Fruit fly (Drosophila melanogaster) whole organism, embryonic: ENCODE data around the gene EMC10.

Source experiments
- B-H1 ChIP-seq: fragments of 200-800 bp; sonication (Bioruptor generic); IDR thresholded peaks from 3 replicates; pipeline ENCODE4 v1.3.6; 2022; ENCODE audit warnings: missing biosample characterization, missing genetic modification characterization
- BEAF-32 ChIP-seq: fragments of 200-800 bp; sonication (Bioruptor generic); optimal IDR thresholded peaks from 3 replicates; lab custom pipeline; 2017; ENCODE audit warnings: missing biosample characterization, missing genetic modification characterization, mild to moderate bottlenecking, moderate library complexity, missing genetic modification reagents
- CG10565 ChIP-seq: fragments of 200-800 bp; sonication (Bioruptor generic); optimal IDR thresholded peaks from 3 replicates; lab custom pipeline; 2016; ENCODE audit warnings: missing biosample characterization, mild to moderate bottlenecking, missing genetic modification characterization
- CG11560 ChIP-seq: fragments of 200-800 bp; sonication (Bioruptor generic); IDR thresholded peaks from 3 replicates; pipeline ENCODE4 v1.3.6; 2022; ENCODE audit warnings: missing biosample characterization, missing genetic modification characterization
- CG12071 ChIP-seq: fragments of 200-800 bp; sonication (Bioruptor generic); optimal IDR thresholded peaks from 3 replicates; lab custom pipeline; 2018; ENCODE audit warnings: missing biosample characterization, mild to moderate bottlenecking, missing genetic modification characterization
- CG12391 ChIP-seq: fragments of 200-800 bp; sonication (Bioruptor generic); optimal IDR thresholded peaks from 3 replicates; lab custom pipeline; 2018; ENCODE audit warnings: missing biosample characterization, mild to moderate bottlenecking, missing genetic modification characterization, moderate library complexity
- CG12769 ChIP-seq: fragments of 200-800 bp; sonication (Bioruptor generic); optimal IDR thresholded peaks from 2 replicates; lab custom pipeline; 2019; ENCODE audit warnings: missing biosample characterization, mild to moderate bottlenecking, missing genetic modification characterization, moderate library complexity
- CG12942 ChIP-seq: fragments of 200-800 bp; sonication (Bioruptor generic); optimal IDR thresholded peaks from 3 replicates; lab custom pipeline; 2016; ENCODE audit warnings: missing biosample characterization, missing genetic modification characterization
- CG13287 ChIP-seq: fragments of 200-800 bp; sonication (Bioruptor generic); IDR thresholded peaks from 2 replicates; pipeline ENCODE4 v1.3.6; 2022; ENCODE audit warnings: missing biosample characterization, missing genetic modification characterization; ENCODE audit not compliant: partially characterized antibody
- CG13624 ChIP-seq: fragments of 200-800 bp; sonication (Bioruptor generic); optimal IDR thresholded peaks from 2 replicates; lab custom pipeline; 2016; ENCODE audit warnings: missing biosample characterization, missing genetic modification characterization
- CG14014 ChIP-seq: fragments of 200-800 bp; sonication (Bioruptor generic); IDR thresholded peaks from 2 replicates; pipeline ENCODE4 v1.3.6; 2022; ENCODE audit warnings: missing biosample characterization, missing genetic modification characterization
- CG14710 ChIP-seq: fragments of 200-800 bp; sonication (Bioruptor generic); optimal IDR thresholded peaks from 3 replicates; lab custom pipeline; 2019; ENCODE audit warnings: missing biosample characterization, mild to moderate bottlenecking, missing genetic modification characterization, moderate library complexity
- CG17568 ChIP-seq: fragments of 200-800 bp; sonication (Bioruptor generic); optimal IDR thresholded peaks from 2 replicates; lab custom pipeline; 2018; ENCODE audit warnings: missing biosample characterization, mild to moderate bottlenecking, missing genetic modification characterization, moderate library complexity
- CG18619 ChIP-seq: fragments of 200-800 bp; sonication (Bioruptor generic); optimal IDR thresholded peaks from 3 replicates; lab custom pipeline; 2017; ENCODE audit warnings: missing biosample characterization, mild to moderate bottlenecking, missing genetic modification characterization
- CG2678 ChIP-seq: fragments of 200-800 bp; sonication (Bioruptor generic); optimal IDR thresholded peaks from 3 replicates; lab custom pipeline; 2019; ENCODE audit warnings: missing biosample characterization, mild to moderate bottlenecking, missing genetic modification characterization, moderate library complexity
- CG30020 ChIP-seq: fragments of 200-800 bp; optimal IDR thresholded peaks from 2 replicates; lab custom pipeline; 2019; ENCODE audit warnings: missing biosample characterization, mild to moderate bottlenecking, missing genetic modification characterization, moderate library complexity
- CG5180 ChIP-seq: fragments of 200-800 bp; sonication (Bioruptor generic); optimal IDR thresholded peaks from 3 replicates; lab custom pipeline; 2017; ENCODE audit warnings: missing biosample characterization, missing genetic modification characterization, mild to moderate bottlenecking, moderate library complexity, missing genetic modification reagents
- CG7271 ChIP-seq: fragments of 200-800 bp; sonication (Bioruptor generic); optimal IDR thresholded peaks from 2 replicates; lab custom pipeline; 2018; ENCODE audit warnings: missing biosample characterization, mild to moderate bottlenecking, missing genetic modification characterization, moderate library complexity
- CG7928 ChIP-seq: fragments of 200-800 bp; sonication (Bioruptor generic); optimal IDR thresholded peaks from 2 replicates; lab custom pipeline; 2017; ENCODE audit warnings: missing biosample characterization, mild to moderate bottlenecking, missing genetic modification characterization
- CG8290 ChIP-seq, 3 experiments: fragments of 200-800 bp; sonication (Bioruptor generic); optimal IDR thresholded peaks; 2 replicates each; lab custom pipeline; 2016 to 2019; ENCODE audit warnings: missing biosample characterization in 3 of 3, missing genetic modification characterization in 3 of 3, mild to moderate bottlenecking in 2 of 3, moderate library complexity in 1 of 3
- CG9215 ChIP-seq: fragments of 200-800 bp; sonication (Bioruptor generic); IDR thresholded peaks from 2 replicates; pipeline ENCODE4 v1.3.6; 2022; ENCODE audit warnings: missing biosample characterization, missing genetic modification characterization
- Chrac-16 ChIP-seq: fragments of 200-800 bp; sonication (Bioruptor generic); optimal IDR thresholded peaks from 3 replicates; lab custom pipeline; 2016; ENCODE audit warnings: missing biosample characterization, missing genetic modification characterization
- Dp ChIP-seq: fragments of 200-800 bp; sonication (Bioruptor generic); optimal IDR thresholded peaks from 2 replicates; lab custom pipeline; 2018; ENCODE audit warnings: missing biosample characterization, mild to moderate bottlenecking, missing genetic modification characterization, moderate library complexity
- E2f2 ChIP-seq: fragments of 200-800 bp; sonication (Bioruptor generic); IDR thresholded peaks from 2 replicates; pipeline ENCODE4 v1.3.6; 2022; ENCODE audit warnings: missing biosample characterization, missing genetic modification characterization
- Ets65A ChIP-seq: fragments of 200-800 bp; sonication (Bioruptor generic); peaks from one replicate; lab custom pipeline; 2016; ENCODE audit warnings: missing biosample characterization, missing genetic modification characterization
- HLH4C ChIP-seq: fragments of 200-800 bp; sonication (Bioruptor generic); IDR thresholded peaks from 3 replicates; pipeline ENCODE4 v1.3.6; 2022; ENCODE audit warnings: missing biosample characterization, missing genetic modification characterization; ENCODE audit not compliant: partially characterized antibody
- Mrtf ChIP-seq: fragments of 200-800 bp; sonication (Bioruptor generic); IDR thresholded peaks from 3 replicates; pipeline ENCODE4 v1.3.6; 2022; ENCODE audit warnings: missing biosample characterization, missing genetic modification characterization
- Opbp ChIP-seq: fragments of 200-800 bp; sonication (Bioruptor generic); IDR thresholded peaks from 3 replicates; pipeline ENCODE4 v1.3.6; 2022; ENCODE audit warnings: missing biosample characterization, missing genetic modification characterization; ENCODE audit not compliant: partially characterized antibody
- PHDP ChIP-seq: fragments of 200-800 bp; sonication (Bioruptor generic); optimal IDR thresholded peaks from 3 replicates; lab custom pipeline; 2018; ENCODE audit warnings: missing biosample characterization, mild to moderate bottlenecking, missing genetic modification characterization, moderate library complexity
- Pdp1 ChIP-seq, 2 experiments: fragments of 200-800 bp; sonication (Bioruptor generic); optimal IDR thresholded peaks; 3 replicates each; lab custom pipeline; 2016; ENCODE audit warnings: missing biosample characterization in 2 of 2, missing genetic modification characterization in 2 of 2, mild to moderate bottlenecking in 1 of 2, moderate library complexity in 1 of 2
- ab ChIP-seq: fragments of 200-800 bp; sonication (Bioruptor generic); optimal IDR thresholded peaks from 2 replicates; lab custom pipeline; 2016; ENCODE audit warnings: missing biosample characterization, missing genetic modification characterization
- ash1 ChIP-seq: fragments of 200-800 bp; sonication (Bioruptor generic); optimal IDR thresholded peaks from 2 replicates; lab custom pipeline; 2018; ENCODE audit warnings: missing biosample characterization, mild to moderate bottlenecking, missing genetic modification characterization
- bsh ChIP-seq, 2 experiments: fragments of 200-800 bp; sonication (Bioruptor generic); optimal IDR thresholded peaks; 2 replicates each; lab custom pipeline; 2017 to 2018; ENCODE audit warnings: mild to moderate bottlenecking in 2 of 2, missing biosample characterization in 2 of 2, missing genetic modification characterization in 2 of 2, moderate library complexity in 1 of 2
- crp ChIP-seq, 2 experiments: fragments of 200-800 bp; sonication (Bioruptor generic); optimal IDR thresholded peaks; 2 replicates in 1 of 2; 3 replicates in 1 of 2; lab custom pipeline; 2017; ENCODE audit warnings: missing biosample characterization in 2 of 2, missing genetic modification characterization in 2 of 2, mild to moderate bottlenecking in 1 of 2, moderate library complexity in 1 of 2
- ems ChIP-seq: fragments of 200-800 bp; sonication (Bioruptor generic); optimal IDR thresholded peaks from 3 replicates; lab custom pipeline; 2016; ENCODE audit warnings: missing biosample characterization, missing genetic modification characterization
- eve ChIP-seq, 2 experiments: fragments of >200 bp; optimal IDR thresholded peaks; 2 replicates each; lab custom pipeline; 2017; ENCODE audit warnings: missing biosample characterization in 2 of 2, missing genetic modification characterization in 2 of 2
- gfzf ChIP-seq: fragments of 200-800 bp; sonication (Bioruptor generic); optimal IDR thresholded peaks from 2 replicates; lab custom pipeline; 2016; ENCODE audit warnings: missing biosample characterization, mild to moderate bottlenecking, missing genetic modification characterization, moderate library complexity
- ham ChIP-seq: fragments of 200-800 bp; sonication (Bioruptor generic); IDR thresholded peaks from 2 replicates; pipeline ENCODE4 v1.3.6; 2022; ENCODE audit warnings: missing biosample characterization, missing genetic modification characterization
- hbn ChIP-seq: fragments of 200-800 bp; sonication (Bioruptor generic); IDR thresholded peaks from 2 replicates; pipeline ENCODE4 v1.3.6; 2022; ENCODE audit warnings: missing biosample characterization, missing genetic modification characterization; ENCODE audit not compliant: partially characterized antibody
- jumu ChIP-seq: fragments of 200-800 bp; sonication (Bioruptor generic); optimal IDR thresholded peaks from 3 replicates; lab custom pipeline; 2016; ENCODE audit warnings: missing biosample characterization, missing genetic modification characterization
- maf-S ChIP-seq: fragments of 200-800 bp; sonication (Bioruptor generic); optimal IDR thresholded peaks from 2 replicates; lab custom pipeline; 2016; ENCODE audit warnings: missing biosample characterization, missing genetic modification characterization
- nom ChIP-seq: fragments of 200-800 bp; sonication (Bioruptor generic); optimal IDR thresholded peaks from 2 replicates; lab custom pipeline; 2017; ENCODE audit warnings: missing biosample characterization, missing genetic modification characterization, mild to moderate bottlenecking, moderate library complexity, missing genetic modification reagents
- oc ChIP-seq: fragments of 200-800 bp; sonication (Bioruptor generic); optimal IDR thresholded peaks from 2 replicates; lab custom pipeline; 2018; ENCODE audit warnings: missing biosample characterization, mild to moderate bottlenecking, missing genetic modification characterization, moderate library complexity
- p53 ChIP-seq: fragments of 200-800 bp; sonication (Bioruptor generic); optimal IDR thresholded peaks from 2 replicates; lab custom pipeline; 2016; ENCODE audit warnings: missing biosample characterization, missing genetic modification characterization
- phol ChIP-seq: fragments of 200-800 bp; sonication (Bioruptor generic); optimal IDR thresholded peaks from 3 replicates; lab custom pipeline; 2018; ENCODE audit warnings: missing biosample characterization, mild to moderate bottlenecking, missing genetic modification characterization, moderate library complexity
- pzg ChIP-seq: fragments of 200-800 bp; sonication (Bioruptor generic); optimal IDR thresholded peaks from 3 replicates; lab custom pipeline; 2018; ENCODE audit warnings: missing biosample characterization, mild to moderate bottlenecking, missing genetic modification characterization, moderate library complexity
- sima ChIP-seq: fragments of 200-800 bp; sonication (Bioruptor generic); optimal IDR thresholded peaks from 2 replicates; lab custom pipeline; 2016; ENCODE audit warnings: missing biosample characterization, missing genetic modification characterization
- stwl ChIP-seq: fragments of 200-800 bp; sonication (Bioruptor generic); optimal IDR thresholded peaks from 3 replicates; lab custom pipeline; 2018; ENCODE audit warnings: missing biosample characterization, mild to moderate bottlenecking, missing genetic modification characterization, moderate library complexity

EMC10 gene

dm6 chr3L:21573831-21574230 is at the start of gene EMC10:
Gene EMC10 (plus strand): TSS chr3L:21574131.
- TF ChIP-seq CG9215 (GFP tag; lab: Robert Waterston, UW): no peak
- TF ChIP-seq CG12769 (tag; lab: Kevin White, UChicago): no peak
- TF ChIP-seq Ets65A (GFP tag; lab: Kevin White, UChicago): no peak
- no peak for TF ChIP-seq p53
- TF ChIP-seq oc (tag; lab: Kevin White, UChicago): no peak
- TF ChIP-seq hbn (GFP tag; lab: Robert Waterston, UW): no peak
- no peak for TF ChIP-seq B-H1
- TF ChIP-seq HLH4C (GFP tag; lab: Robert Waterston, UW): no peak
- no peak for TF ChIP-seq CG17568 (GFP tag; lab: Kevin White, UChicago)
- TF ChIP-seq ham: no peak

- TF ChIP-seq maf-S (GFP tag; lab: Kevin White, UChicago): no peak
- TF ChIP-seq CG11560 (tag; lab: Robert Waterston, UW): no peak
- peak; percentile 30 for TF ChIP-seq Dp (GFP tag; lab: Kevin White, UChicago)
- TF ChIP-seq CG30020 (tag; lab: Kevin White, UChicago): peak; percentile 48
- no peak for TF ChIP-seq CG8290 (GFP tag; optimal IDR thresholded peaks at IDR 0.05; lab: Kevin White, UChicago)
- TF ChIP-seq CG8290 (tag; optimal IDR thresholded peaks at IDR 0.05; lab: Kevin White, UChicago): no peak
- no peak for TF ChIP-seq CG10565 (GFP tag; lab: Kevin White, UChicago)
- TF ChIP-seq CG2678 (tag; lab: Kevin White, UChicago): no peak
- TF ChIP-seq CG14710 (tag; lab: Kevin White, UChicago): peak; percentile 7
- TF ChIP-seq CG13287 (GFP tag; lab: Robert Waterston, UW): peak; percentile 19; the same call in 1 of the 2 replicates
- TF ChIP-seq CG13624: no peak
- peak; percentile 22 for TF ChIP-seq phol (tag; lab: Kevin White, UChicago)
- peak; percentile 81 for TF ChIP-seq gfzf (GFP tag; lab: Kevin White, UChicago)
- TF ChIP-seq pzg (GFP tag; lab: Kevin White, UChicago): peak; percentile 44
- peak; percentile 19 to 83 for TF ChIP-seq crp (GFP tag; optimal IDR thresholded peaks at IDR 0.05; lab: Kevin White, UChicago)
- TF ChIP-seq CG12942 (GFP tag; lab: Kevin White, UChicago): no peak
- no peak for TF ChIP-seq CG12071 (GFP tag; lab: Kevin White, UChicago)
- TF ChIP-seq CG18619 (GFP tag; lab: Kevin White, UChicago): no peak
- TF ChIP-seq eve (GFP tag; optimal IDR thresholded peaks at IDR 0.05; lab: Kevin White, UChicago): no peak
- TF ChIP-seq E2f2 (GFP tag; lab: Robert Waterston, UW): peak; percentile 29; the same call in 1 of the 2 replicates
- TF ChIP-seq ash1: no peak
- no peak for TF ChIP-seq sima (GFP tag; lab: Kevin White, UChicago)
- no peak for TF ChIP-seq Mrtf (GFP tag; lab: Robert Waterston, UW)
- TF ChIP-seq Pdp1 (GFP tag; optimal IDR thresholded peaks at IDR 0.05; lab: Kevin White, UChicago): peak in 1 of 2 experiments; percentile 7
- TF ChIP-seq CG14014 (GFP tag; lab: Robert Waterston, UW): no peak
- no peak for TF ChIP-seq CG5180 (GFP tag; lab: Kevin White, UChicago)
- TF ChIP-seq Opbp (GFP tag; lab: Robert Waterston, UW): peak; percentile 14; the same call in 1 of the 3 replicates
- TF ChIP-seq CG12391 (tag; lab: Kevin White, UChicago): no peak
- no peak for TF ChIP-seq Chrac-16 (GFP tag; lab: Kevin White, UChicago)
- no peak for TF ChIP-seq PHDP (tag; lab: Kevin White, UChicago)
- no peak for TF ChIP-seq nom (GFP tag; lab: Kevin White, UChicago)
- no peak for TF ChIP-seq bsh (GFP tag; optimal IDR thresholded peaks at IDR 0.05; lab: Kevin White, UChicago)
- TF ChIP-seq jumu (GFP tag; lab: Kevin White, UChicago): no peak
- TF ChIP-seq oc (tag; lab: Kevin White, UChicago): no peak
- peak; percentile 9 for TF ChIP-seq BEAF-32 (GFP tag; lab: Kevin White, UChicago)
- no peak for TF ChIP-seq ab
- no peak for TF ChIP-seq CG7928
- TF ChIP-seq ems (GFP tag; lab: Kevin White, UChicago): no peak
- no peak for TF ChIP-seq CG7271 (tag; lab: Kevin White, UChicago)
- peak; percentile 57 for TF ChIP-seq stwl (tag; lab: Kevin White, UChicago)
These were observed 44.8 kb upstream of the EMC10 start, which contains the start of gene Arv1 for dm6 chr3L:21529108-21529507. Gene Arv1 (minus strand): TSS chr3L:21529333.
